Worm (Caenorhabditis elegans): ENCODE data around the gene Y54G2A.26.

Y54G2A.26 gene

ce11 chrIV:3032020-3032419 is 36.7 kb upstream of the Y54G2A.26 start (continued):
- TF ChIP-seq ceh-79 (tag; optimal IDR thresholded peaks at IDR 0.05) (peak; percentile 68), nhr-80 (tag; optimal IDR thresholded peaks at IDR 0.05) (no peak), T26A5.8 (tag; optimal IDR thresholded peaks at IDR 0.05) (peak; percentile 24), ceh-100 (GFP tag; IDR thresholded peaks at IDR 0.05) (no peak), nhr-179 (tag; optimal IDR thresholded peaks at IDR 0.05) (no peak), ZK185.1 (tag; optimal IDR thresholded peaks at IDR 0.05; ENCODE audit: poor library complexity, severe bottlenecking) (no peak), ets-4 (GFP tag; optimal IDR thresholded peaks at IDR 0.05) (no peak), egl-18 (GFP tag; IDR thresholded peaks at IDR 0.05) (no peak), K12H6.12 (tag; optimal IDR thresholded peaks at IDR 0.05) (no peak), hlh-26 (GFP tag; conservative IDR thresholded peaks at IDR 0.05) (no peak), hsf-1 (GFP tag; IDR thresholded peaks at IDR 0.05) (peak; percentile 67), B0261.1 (tag; optimal IDR thresholded peaks at IDR 0.05) (no peak), hmg-20 (GFP tag; IDR thresholded peaks at IDR 0.05) (no peak), nhr-27 (tag; optimal IDR thresholded peaks at IDR 0.05) (peak; percentile 38), hmg-1.2 (GFP tag; IDR thresholded peaks at IDR 0.05) (0 out of 2 replicates have a peak, but pooled peaks have one; percentile 4), rpc-1 (optimal IDR thresholded peaks at IDR 0.05) (no peak), rpc-1 (tag; optimal IDR thresholded peaks at IDR 0.05) (no peak), repo-1 (tag; optimal IDR thresholded peaks at IDR 0.05) (peak; percentile 14), pbrm-1 (GFP tag; IDR thresholded peaks at IDR 0.05) (no peak), D2030.7 (GFP tag; IDR thresholded peaks at IDR 0.05) (no peak), tlf-1 (GFP tag; optimal IDR thresholded peaks at IDR 0.05) (no peak), athp-1 (tag; optimal IDR thresholded peaks at IDR 0.05) (no peak), sea-2 (GFP tag; IDR thresholded peaks at IDR 0.05) (no peak), F10E7.11 (tag; optimal IDR thresholded peaks at IDR 0.05) (peak; percentile 43), ekl-4 (GFP tag; IDR thresholded peaks at IDR 0.05) (peak; percentile 54; the same call in 1 of the 2 replicates), Y53G8AR.9 (GFP tag; conservative IDR thresholded peaks at IDR 0.05) (no peak), chd-7 (tag; optimal IDR thresholded peaks at IDR 0.05) (peak; percentile 79), F52B5.7 (tag; optimal IDR thresholded peaks at IDR 0.05) (peak; percentile 80), Y67H2A.10 (GFP tag; conservative IDR thresholded peaks at IDR 0.05) (no peak), let-607 (tag; optimal IDR thresholded peaks at IDR 0.05) (no peak), sptf-2 (GFP tag; optimal IDR thresholded peaks at IDR 0.05) (no peak), nfya-2 (GFP tag; IDR thresholded peaks at IDR 0.05) (no peak), ztf-18 (tag; optimal IDR thresholded peaks at IDR 0.05) (no peak), ama-1 (optimal IDR thresholded peaks at IDR 0.05) (no peak), ama-1 (GFP tag; optimal IDR thresholded peaks at IDR 0.05) (no peak), snpc-1.3 (tag; optimal IDR thresholded peaks at IDR 0.05; ENCODE audit: insufficient read depth) (no peak), atf-7 (tag; optimal IDR thresholded peaks at IDR 0.05) (no peak), zim-3 (tag; optimal IDR thresholded peaks at IDR 0.05) (peak; percentile 63), him-1 (tag; optimal IDR thresholded peaks at IDR 0.05) (no peak), bed-2 (GFP tag; IDR thresholded peaks at IDR 0.05) (no peak), ccch-3 (GFP tag; optimal IDR thresholded peaks at IDR 0.05) (no peak), K11D2.4 (GFP tag; IDR thresholded peaks at IDR 0.05) (no peak), dox-1 (GFP tag; IDR thresholded peaks at IDR 0.05) (no peak), F55B11.4 (tag; optimal IDR thresholded peaks at IDR 0.05; ENCODE audit: borderline replicate concordance, insufficient read depth) (no peak), C06A6.2 (GFP tag; conservative IDR thresholded peaks at IDR 0.05) (no peak), lsy-27 (tag; optimal IDR thresholded peaks at IDR 0.05; ENCODE audit: borderline replicate concordance, insufficient read depth) (no peak), aptf-2 (GFP tag; conservative IDR thresholded peaks at IDR 0.05) (no peak), snpc-1.1 (tag; optimal IDR thresholded peaks at IDR 0.05; ENCODE audit: insufficient read depth) (no peak), ztf-28 (GFP tag; IDR thresholded peaks at IDR 0.05) (no peak), zfh-2 (GFP tag; conservative IDR thresholded peaks at IDR 0.05) (no peak)
